Worm (Caenorhabditis elegans) whole organism, early embryonic: ENCODE results near the gene R11H6.5.

Experiments used
- B0310.2 ChIP-seq: sonication (generic microtip); optimal IDR thresholded peaks from 2 replicates; lab custom pipeline; 2016; ENCODE audit warnings: mild to moderate bottlenecking, missing genetic modification characterization, missing compliant biosample characterization
- F13C5.2 ChIP-seq: sonication (generic microtip); optimal IDR thresholded peaks from 2 replicates; lab custom pipeline; 2017; ENCODE audit warnings: mild to moderate bottlenecking, missing genetic modification characterization, inconsistent platforms, missing compliant biosample characterization
- aly-1 ChIP-seq: sonication (generic microtip); optimal IDR thresholded peaks from 2 replicates; lab custom pipeline; 2016; ENCODE audit warnings: missing genetic modification characterization, missing compliant biosample characterization
- ama-1 ChIP-seq: fragments of 150-350 bp; optimal IDR thresholded peaks from 2 replicates; lab custom pipeline; 2014
- ceh-13 ChIP-seq: fragments of 200-800 bp; sonication (Bioruptor generic); optimal IDR thresholded peaks from 2 replicates; lab custom pipeline; 2018; ENCODE audit warnings: mild to moderate bottlenecking, missing genetic modification characterization, missing compliant biosample characterization
- ceh-36 ChIP-seq: sonication (generic microtip); optimal IDR thresholded peaks from 2 replicates; lab custom pipeline; 2016; ENCODE audit warnings: missing genetic modification characterization, inconsistent platforms, missing compliant biosample characterization
- ets-7 ChIP-seq: sonication (generic microtip); optimal IDR thresholded peaks from 2 replicates; lab custom pipeline; 2016; ENCODE audit warnings: missing genotype, missing genetic modification characterization, missing compliant biosample characterization
- flt-1 ChIP-seq: fragments of 200-800 bp; sonication (Bioruptor generic); IDR thresholded peaks from 2 replicates; pipeline ENCODE4 v1.3.6; 2022; ENCODE audit warnings: missing genetic modification characterization, missing compliant biosample characterization
- hmbx-1 ChIP-seq: sonication (generic microtip); optimal IDR thresholded peaks from 2 replicates; lab custom pipeline; 2016; ENCODE audit warnings: mild to moderate bottlenecking, missing genetic modification characterization, missing compliant biosample characterization
- hmg-4 ChIP-seq: fragments of 200-800 bp; sonication (Bioruptor generic); optimal IDR thresholded peaks from 2 replicates; lab custom pipeline; 2018; ENCODE audit warnings: mild to moderate bottlenecking, missing genetic modification characterization, missing compliant biosample characterization
- hnd-1 ChIP-seq: sonication (generic microtip); optimal IDR thresholded peaks from 2 replicates; lab custom pipeline; 2016; ENCODE audit warnings: missing genetic modification characterization, missing compliant biosample characterization
- pes-1 ChIP-seq: fragments of 200-800 bp; sonication (Bioruptor generic); IDR thresholded peaks from 2 replicates; pipeline ENCODE4 v1.3.6; 2022; ENCODE audit warnings: missing genetic modification reagents, missing genetic modification characterization, missing compliant biosample characterization
- scrt-1 ChIP-seq: fragments of 200-800 bp; sonication (Bioruptor generic); IDR thresholded peaks from 2 replicates; pipeline ENCODE4 v1.3.6; 2022; ENCODE audit warnings: missing genetic modification characterization, missing compliant biosample characterization
- sea-1 ChIP-seq: fragments of 200-800 bp; sonication (Bioruptor generic); conservative IDR thresholded peaks from 2 replicates; pipeline ENCODE4 v1.3.6; 2022; ENCODE audit warnings: missing genetic modification characterization, missing compliant biosample characterization
- tbx-11 ChIP-seq: fragments of 200-800 bp; sonication (Bioruptor generic); IDR thresholded peaks from 2 replicates; pipeline ENCODE4 v1.3.6; 2022; ENCODE audit warnings: missing genetic modification characterization, missing compliant biosample characterization
- tbx-37 ChIP-seq: fragments of 200-800 bp; sonication (Bioruptor generic); conservative IDR thresholded peaks from 2 replicates; pipeline ENCODE4 v1.3.6; 2022; ENCODE audit warnings: missing genetic modification reagents, missing genetic modification characterization, missing compliant biosample characterization
- tra-4 ChIP-seq: sonication (generic microtip); optimal IDR thresholded peaks from 2 replicates; lab custom pipeline; 2017; ENCODE audit warnings: missing genetic modification characterization, missing compliant biosample characterization

Gene R11H6.5

DNA sequence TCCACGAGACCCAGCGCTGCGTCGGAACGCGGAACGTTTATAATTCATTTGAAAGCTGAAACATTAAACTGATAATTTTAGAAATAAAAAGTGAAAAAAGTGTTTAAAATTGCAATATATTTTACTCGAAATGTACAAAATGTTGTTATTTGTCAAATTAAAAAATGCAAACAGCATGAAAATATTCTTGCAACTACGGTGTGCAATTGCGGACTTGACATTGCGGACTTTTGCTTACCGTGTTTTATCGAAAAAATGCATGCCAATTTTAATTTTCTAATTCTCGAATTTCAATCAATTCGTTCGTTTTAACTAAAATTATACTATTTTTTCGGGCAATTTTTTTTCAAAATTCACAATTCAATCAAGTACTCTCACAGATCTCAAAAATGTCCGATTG, at the start of gene R11H6.5, which contains the start of gene ccnk-1:
Gene R11H6.5, minus strand, starts transcription at position 55 of the 400 bp plus-strand sequence.
Gene ccnk-1, plus strand, starts transcription at position 381 of the 400 bp plus-strand sequence.
- no peak for TF ChIP-seq ama-1
- no peak for TF ChIP-seq tbx-11 (GFP tag; lab: Robert Waterston, UW)
- no peak for TF ChIP-seq hmg-4 (GFP tag; lab: Kevin White, UChicago)
- TF ChIP-seq ceh-13 (GFP tag; lab: Kevin White, UChicago) = no peak
- TF ChIP-seq B0310.2 (tag; lab: Kevin White, UChicago) = no peak
- no peak for TF ChIP-seq hmbx-1 (tag; lab: Kevin White, UChicago)

- no peak for TF ChIP-seq pes-1 (GFP tag; lab: Robert Waterston, UW)
- no peak for TF ChIP-seq B0310.2 (tag; lab: Kevin White, UChicago)
Measured at ce11 chrV:14660608-14661355, 48.8 kb upstream of the R11H6.5 start, which contains the start of gene srh-17. Gene srh-17, plus strand, starts transcription at chrV:14661305.

ce11 chrV:14659595-14659994, 47.6 kb upstream of the R11H6.5 start:
- TF ChIP-seq hmg-4 (GFP tag; lab: Kevin White, UChicago) (no peak), F13C5.2 (no peak), flt-1 (GFP tag; lab: Robert Waterston, UW) (no peak), hnd-1 (tag; lab: Kevin White, UChicago) (no peak), tra-4 (tag; lab: Kevin White, UChicago) (no peak), ets-7 (no peak), ceh-36 (tag; lab: Kevin White, UChicago) (no peak)

- TF ChIP-seq ceh-13 (GFP tag; lab: Kevin White, UChicago) = no peak
- TF ChIP-seq B0310.2 (tag; lab: Kevin White, UChicago) = no peak
- no peak for TF ChIP-seq hnd-1 (tag; lab: Kevin White, UChicago)
- no peak for TF ChIP-seq pes-1 (GFP tag; lab: Robert Waterston, UW)
- no peak for TF ChIP-seq ama-1
- TF ChIP-seq aly-1 (tag; lab: Kevin White, UChicago) = no peak
- no peak for TF ChIP-seq tbx-11 (GFP tag; lab: Robert Waterston, UW)
Measured at ce11 chrV:14658131-14658530, 46.1 kb upstream of the R11H6.5 start, which contains the start of gene slc-25A29. Gene slc-25A29, minus strand, starts transcription at chrV:14658175.

DNA sequence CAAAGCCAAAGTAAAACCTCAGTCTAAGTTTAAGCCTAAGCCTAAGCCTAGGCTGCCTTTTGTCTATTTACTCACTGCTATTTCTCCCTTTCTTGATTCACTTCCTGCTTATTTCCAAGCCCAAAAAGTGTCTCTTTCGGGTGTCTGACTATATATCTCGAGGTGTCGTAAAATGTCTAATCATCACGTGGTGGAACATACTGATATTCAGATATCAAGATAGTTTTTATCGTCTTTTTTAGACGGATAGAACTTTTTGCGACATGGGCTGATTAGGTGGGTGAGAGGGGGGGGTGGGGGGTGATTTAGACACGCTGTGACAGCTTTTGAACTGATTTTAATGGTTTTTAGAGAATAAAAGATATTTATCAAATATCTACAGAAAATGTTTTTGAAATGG, 44.9 kb upstream of the R11H6.5 start:
- TF ChIP-seq hmg-4 (GFP tag; lab: Kevin White, UChicago) (no peak), F13C5.2 (no peak), tbx-11 (GFP tag; lab: Robert Waterston, UW) (no peak), aly-1 (tag; lab: Kevin White, UChicago) (no peak), B0310.2 (tag; lab: Kevin White, UChicago) (no peak), hnd-1 (tag; lab: Kevin White, UChicago) (no peak), tbx-37 (GFP tag; lab: Robert Waterston, UW) (no peak), ceh-13 (GFP tag; lab: Kevin White, UChicago) (no peak), hmbx-1 (tag; lab: Kevin White, UChicago) (no peak), tra-4 (tag; lab: Kevin White, UChicago) (no peak), ceh-36 (tag; lab: Kevin White, UChicago) (no peak), sea-1 (GFP tag; lab: Robert Waterston, UW) (no peak), flt-1 (GFP tag; lab: Robert Waterston, UW) (no peak), ama-1 (no peak), scrt-1 (GFP tag; lab: Robert Waterston, UW) (no peak), ets-7 (no peak), pes-1 (GFP tag; lab: Robert Waterston, UW) (no peak)

ce11 chrV:14655689-14656088, 43.7 kb upstream of the R11H6.5 start:
- no peak for TF ChIP-seq ama-1
- no peak for TF ChIP-seq F13C5.2
- no peak for TF ChIP-seq aly-1 (tag; lab: Kevin White, UChicago)
- no peak for TF ChIP-seq tbx-11 (GFP tag; lab: Robert Waterston, UW)
- TF ChIP-seq ceh-13 (GFP tag; lab: Kevin White, UChicago) = no peak
- TF ChIP-seq ets-7 = no peak
- TF ChIP-seq ceh-36 (tag; lab: Kevin White, UChicago) = no peak
- no peak for TF ChIP-seq tra-4 (tag; lab: Kevin White, UChicago)
- TF ChIP-seq tbx-37 (GFP tag; lab: Robert Waterston, UW) = no peak
- no peak for TF ChIP-seq pes-1 (GFP tag; lab: Robert Waterston, UW)
- no peak for TF ChIP-seq hmg-4 (GFP tag; lab: Kevin White, UChicago)
- TF ChIP-seq hmbx-1 (tag; lab: Kevin White, UChicago) = no peak
- no peak for TF ChIP-seq flt-1 (GFP tag; lab: Robert Waterston, UW)
- no peak for TF ChIP-seq hnd-1 (tag; lab: Kevin White, UChicago)
- TF ChIP-seq scrt-1 (GFP tag; lab: Robert Waterston, UW) = no peak

DNA sequence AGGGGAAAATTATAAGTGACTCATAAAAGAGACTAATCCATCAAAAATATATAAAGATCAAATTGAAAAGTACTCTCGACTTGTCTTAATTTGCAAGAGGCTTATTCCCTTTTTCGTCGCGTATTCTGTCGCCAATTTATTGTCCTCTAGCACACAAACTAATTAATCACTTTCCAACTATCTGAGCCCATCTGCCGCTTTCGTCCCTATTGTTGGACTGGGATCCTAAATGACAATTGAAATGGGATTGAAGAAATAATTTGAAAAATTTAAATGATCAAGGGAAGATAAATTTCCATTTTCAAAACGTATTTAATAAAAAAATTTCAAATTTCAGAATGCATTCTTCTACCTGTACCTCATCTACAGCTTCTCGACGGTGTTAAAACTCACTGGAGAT, 38.6 kb upstream of the R11H6.5 start:
- TF ChIP-seq F13C5.2 = no peak
- TF ChIP-seq B0310.2 (tag; lab: Kevin White, UChicago) = no peak
- TF ChIP-seq aly-1 (tag; lab: Kevin White, UChicago) = no peak
- no peak for TF ChIP-seq scrt-1 (GFP tag; lab: Robert Waterston, UW)

DNA sequence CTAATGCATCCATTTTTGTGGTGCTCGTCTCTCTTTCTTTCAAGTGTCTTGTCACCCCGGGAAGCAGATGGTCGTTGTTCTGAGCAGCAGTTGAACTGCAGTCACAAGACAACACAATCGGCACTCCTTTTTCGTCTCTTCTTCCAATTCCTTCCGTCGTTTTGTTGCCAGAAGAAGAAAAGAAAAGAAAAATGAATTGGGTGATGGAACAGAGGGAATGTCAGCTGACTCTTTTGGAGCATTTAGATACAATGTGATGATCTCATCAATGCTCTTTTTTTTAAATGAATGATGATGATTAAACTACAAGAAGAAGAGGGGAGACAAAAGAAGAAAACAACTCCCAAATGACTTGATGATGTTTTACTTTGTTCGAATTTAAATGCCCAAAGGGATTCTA, 37.9 kb upstream of the R11H6.5 start:
- no peak for TF ChIP-seq tra-4 (tag; lab: Kevin White, UChicago)
- no peak for TF ChIP-seq tbx-37 (GFP tag; lab: Robert Waterston, UW)
- no peak for TF ChIP-seq sea-1 (GFP tag; lab: Robert Waterston, UW)
- no peak for TF ChIP-seq tbx-11 (GFP tag; lab: Robert Waterston, UW)
